Worm (Caenorhabditis elegans) whole organism, late embryonic: ENCODE data around the gene ZK662.6.

ENCODE experiments used
- K09A11.1 ChIP-seq: sonication (generic microtip); optimal IDR thresholded peaks from 2 replicates; lab custom pipeline; 2017; ENCODE audit warnings: antibody characterized with exemption, mild to moderate bottlenecking, missing genetic modification characterization, missing compliant biosample characterization; ENCODE audit not compliant: insufficient read depth
- pha-4 ChIP-seq: fragments of 150-350 bp; optimal IDR thresholded peaks from 2 replicates; lab custom pipeline; 2018; ENCODE audit warnings: missing biosample characterization, missing genetic modification reagents, missing genetic modification characterization
- unc-55 ChIP-seq: sonication (generic microtip); optimal IDR thresholded peaks from 2 replicates; lab custom pipeline; 2017; ENCODE audit warnings: missing biosample characterization, missing genetic modification reagents, missing genetic modification characterization

ce11 chrX:15731668-15732067 lies 13.2 kb downstream of the ZK662.6 start, which contains the start of gene lin-15A:
- TF ChIP-seq unc-55 (GFP tag; lab: Kevin White, UChicago) (no peak), pha-4 (tag; lab: Kevin White, UChicago) (no peak), K09A11.1 (tag; lab: Kevin White, UChicago) (no peak)
